Fruit fly (Drosophila melanogaster) whole organism, prepupa: ENCODE data around the gene CG4375.

Experiments
- Blimp-1 ChIP-seq: fragments of 200-800 bp; sonication (Bioruptor generic); optimal IDR thresholded peaks from 3 replicates; lab custom pipeline; 2017; ENCODE audit warnings: missing biosample characterization, missing genetic modification characterization, mild to moderate bottlenecking, moderate library complexity, missing genetic modification reagents
- CG10631 ChIP-seq: fragments of 200-800 bp; sonication (Bioruptor generic); optimal IDR thresholded peaks from 2 replicates; lab custom pipeline; 2016; ENCODE audit warnings: missing biosample characterization, missing genetic modification characterization
- CG11294 ChIP-seq: fragments of 200-800 bp; sonication (Bioruptor generic); IDR thresholded peaks from 2 replicates; pipeline ENCODE4 v1.3.6; 2022; ENCODE audit warnings: missing biosample characterization, missing genetic modification characterization
- CG11762 ChIP-seq: fragments of 200-800 bp; sonication (Bioruptor generic); optimal IDR thresholded peaks from 3 replicates; lab custom pipeline; 2016; ENCODE audit warnings: missing biosample characterization, missing genetic modification characterization; ENCODE audit not compliant: insufficient read depth
- CG11902 ChIP-seq: fragments of 200-800 bp; sonication (Bioruptor generic); optimal IDR thresholded peaks from 3 replicates; lab custom pipeline; 2016; ENCODE audit warnings: missing biosample characterization, missing genetic modification characterization
- CG15336 ChIP-seq: fragments of 200-800 bp; sonication (Bioruptor generic); IDR thresholded peaks from 2 replicates; pipeline ENCODE4 v1.3.6; 2022; ENCODE audit warnings: missing biosample characterization, missing genetic modification characterization
- CG3032 ChIP-seq: fragments of 200-800 bp; optimal IDR thresholded peaks from 2 replicates; lab custom pipeline; 2019; ENCODE audit warnings: missing biosample characterization, mild to moderate bottlenecking, missing genetic modification characterization, moderate library complexity
- CG31627 ChIP-seq: fragments of 200-800 bp; sonication (Bioruptor generic); optimal IDR thresholded peaks from 3 replicates; lab custom pipeline; 2016; ENCODE audit warnings: missing biosample characterization, missing genetic modification characterization
- CG34406 ChIP-seq: fragments of 200-800 bp; sonication (Bioruptor generic); optimal IDR thresholded peaks from 3 replicates; lab custom pipeline; 2016; ENCODE audit warnings: missing biosample characterization, missing genetic modification characterization
- CG4318 ChIP-seq: fragments of 200-800 bp; sonication (Bioruptor generic); optimal IDR thresholded peaks from 3 replicates; lab custom pipeline; 2017; ENCODE audit warnings: missing biosample characterization, mild to moderate bottlenecking, missing genetic modification characterization
- CG6163 ChIP-seq: fragments of 200-800 bp; sonication (Bioruptor generic); IDR thresholded peaks from 3 replicates; pipeline ENCODE4 v1.3.6; 2022; ENCODE audit warnings: missing biosample characterization, missing genetic modification characterization
- CG6276 ChIP-seq: fragments of 200-800 bp; sonication (Bioruptor generic); optimal IDR thresholded peaks from 2 replicates; lab custom pipeline; 2017; ENCODE audit warnings: missing biosample characterization, mild to moderate bottlenecking, missing genetic modification characterization
- CG6792 ChIP-seq: fragments of 200-800 bp; sonication (Bioruptor generic); optimal IDR thresholded peaks from 3 replicates; lab custom pipeline; 2016; ENCODE audit warnings: missing biosample characterization, missing genetic modification characterization
- CG6854 ChIP-seq: fragments of 200-800 bp; sonication (Bioruptor generic); optimal IDR thresholded peaks from 2 replicates; lab custom pipeline; 2017; ENCODE audit warnings: missing biosample characterization, mild to moderate bottlenecking, missing genetic modification characterization
- CG7368 ChIP-seq: fragments of 200-800 bp; sonication (Bioruptor generic); optimal IDR thresholded peaks from 3 replicates; lab custom pipeline; 2016; ENCODE audit warnings: missing biosample characterization, missing genetic modification characterization
- CG8119 ChIP-seq: fragments of 200-800 bp; sonication (Bioruptor generic); IDR thresholded peaks from 3 replicates; pipeline ENCODE4 v1.3.6; 2022; ENCODE audit warnings: missing biosample characterization, missing genetic modification characterization
- CG8632 ChIP-seq: fragments of 200-800 bp; sonication (Bioruptor generic); optimal IDR thresholded peaks from 3 replicates; lab custom pipeline; 2016; ENCODE audit warnings: missing biosample characterization, missing genetic modification characterization
- CG9139 ChIP-seq: fragments of 200-800 bp; sonication (Bioruptor generic); optimal IDR thresholded peaks from 3 replicates; lab custom pipeline; 2017; ENCODE audit warnings: missing biosample characterization, mild to moderate bottlenecking, missing genetic modification characterization
- Eip93F ChIP-seq: fragments of 200-800 bp; sonication (Bioruptor generic); optimal IDR thresholded peaks from 2 replicates; lab custom pipeline; 2016; ENCODE audit warnings: missing biosample characterization, mild to moderate bottlenecking, missing genetic modification characterization
- Ets21C ChIP-seq: fragments of 200-800 bp; sonication (Bioruptor generic); optimal IDR thresholded peaks from 3 replicates; lab custom pipeline; 2016; ENCODE audit warnings: missing biosample characterization, missing genetic modification characterization
- Ets96B ChIP-seq: fragments of 200-800 bp; optimal IDR thresholded peaks from 2 replicates; lab custom pipeline; 2019; ENCODE audit warnings: missing biosample characterization, mild to moderate bottlenecking, missing genetic modification characterization, moderate library complexity
- Gug ChIP-seq: fragments of 200-800 bp; sonication (Bioruptor generic); IDR thresholded peaks from 2 replicates; pipeline ENCODE4 v1.3.6; 2022; ENCODE audit warnings: missing biosample characterization, missing genetic modification characterization
- Hr38 ChIP-seq: sonication (Bioruptor generic); optimal IDR thresholded peaks from 2 replicates; lab custom pipeline; 2016; ENCODE audit warnings: missing biosample characterization, missing genetic modification characterization
- Hr39 ChIP-seq: fragments of 200-800 bp; sonication (Bioruptor generic); optimal IDR thresholded peaks from 2 replicates; lab custom pipeline; 2016; ENCODE audit warnings: missing biosample characterization, missing genetic modification characterization
- Hr4 ChIP-seq: fragments of 200-800 bp; sonication (Bioruptor generic); optimal IDR thresholded peaks from 3 replicates; lab custom pipeline; 2016; ENCODE audit warnings: missing biosample characterization, missing genetic modification characterization
- Lpt ChIP-seq: fragments of 200-800 bp; sonication (Bioruptor generic); optimal IDR thresholded peaks from 3 replicates; lab custom pipeline; 2016; ENCODE audit warnings: missing biosample characterization, missing genetic modification characterization
- Met ChIP-seq: fragments of 200-800 bp; sonication (Bioruptor generic); optimal IDR thresholded peaks from 3 replicates; lab custom pipeline; 2016; ENCODE audit warnings: missing biosample characterization, missing genetic modification characterization
- OdsH ChIP-seq: fragments of 200-800 bp; sonication (Bioruptor generic); optimal IDR thresholded peaks from 3 replicates; lab custom pipeline; 2016; ENCODE audit warnings: missing biosample characterization, missing genetic modification characterization
- Sox102F ChIP-seq: fragments of 200-800 bp; sonication (Bioruptor generic); optimal IDR thresholded peaks from 2 replicates; lab custom pipeline; 2016; ENCODE audit warnings: missing biosample characterization, mild to moderate bottlenecking, missing genetic modification characterization
- Sox14 ChIP-seq: fragments of 200-800 bp; sonication (Bioruptor generic); optimal IDR thresholded peaks from 3 replicates; lab custom pipeline; 2016; ENCODE audit warnings: missing biosample characterization, missing genetic modification characterization
- Sox15 ChIP-seq: fragments of 200-800 bp; sonication (Bioruptor generic); optimal IDR thresholded peaks from 3 replicates; lab custom pipeline; 2016; ENCODE audit warnings: missing biosample characterization, missing genetic modification characterization
- achi ChIP-seq: fragments of 200-800 bp; sonication (Bioruptor generic); optimal IDR thresholded peaks from 3 replicates; lab custom pipeline; 2016; ENCODE audit warnings: missing biosample characterization, missing genetic modification characterization
- acj6 ChIP-seq: fragments of 200-800 bp; sonication (Bioruptor generic); optimal IDR thresholded peaks from 3 replicates; lab custom pipeline; 2016; ENCODE audit warnings: missing biosample characterization, missing genetic modification characterization
- cyc ChIP-seq: fragments of 200-800 bp; sonication (Bioruptor generic); optimal IDR thresholded peaks from 3 replicates; lab custom pipeline; 2016; ENCODE audit warnings: missing biosample characterization, missing genetic modification characterization
- dac ChIP-seq: fragments of 200-800 bp; sonication (Bioruptor generic); optimal IDR thresholded peaks from 2 replicates; lab custom pipeline; 2017; ENCODE audit warnings: missing biosample characterization, mild to moderate bottlenecking, missing genetic modification characterization
- eg ChIP-seq: fragments of 200-800 bp; sonication (Bioruptor generic); IDR thresholded peaks from 3 replicates; pipeline ENCODE4 v1.3.6; 2022; ENCODE audit warnings: missing biosample characterization, missing genetic modification characterization
- esn ChIP-seq: fragments of 200-800 bp; sonication (Bioruptor generic); optimal IDR thresholded peaks from 2 replicates; lab custom pipeline; 2016; ENCODE audit warnings: missing biosample characterization, mild to moderate bottlenecking, missing genetic modification characterization, moderate library complexity
- fd59A ChIP-seq: fragments of 200-800 bp; sonication (Bioruptor generic); optimal IDR thresholded peaks from 2 replicates; lab custom pipeline; 2017; ENCODE audit warnings: missing biosample characterization, mild to moderate bottlenecking, missing genetic modification characterization, missing genetic modification reagents
- fd85E ChIP-seq: fragments of 200-800 bp; sonication (Bioruptor generic); optimal IDR thresholded peaks from 3 replicates; lab custom pipeline; 2016; ENCODE audit warnings: missing biosample characterization, missing genetic modification characterization
- fkh ChIP-seq: fragments of 200-800 bp; sonication (Bioruptor generic); optimal IDR thresholded peaks from 3 replicates; lab custom pipeline; 2017; ENCODE audit warnings: missing biosample characterization, mild to moderate bottlenecking, missing genetic modification characterization, moderate library complexity
- lz ChIP-seq: fragments of 200-800 bp; sonication (Bioruptor generic); optimal IDR thresholded peaks from 3 replicates; lab custom pipeline; 2016; ENCODE audit warnings: missing biosample characterization, missing genetic modification characterization
- net ChIP-seq: fragments of 200-800 bp; sonication (Bioruptor generic); optimal IDR thresholded peaks from 3 replicates; lab custom pipeline; 2016; ENCODE audit warnings: missing biosample characterization, missing genetic modification characterization
- pdm3 ChIP-seq: fragments of 200-800 bp; sonication (Bioruptor generic); optimal IDR thresholded peaks from 3 replicates; lab custom pipeline; 2016; ENCODE audit warnings: missing biosample characterization, missing genetic modification characterization
- salr ChIP-seq, 2 experiments: fragments of 200-800 bp; sonication (Bioruptor generic); optimal IDR thresholded peaks; 3 replicates each; lab custom pipeline; 2016 to 2018; ENCODE audit warnings: missing biosample characterization in 2 of 2, missing genetic modification characterization in 2 of 2, mild to moderate bottlenecking in 1 of 2
- spab ChIP-seq: fragments of 200-800 bp; sonication (Bioruptor generic); optimal IDR thresholded peaks from 2 replicates; lab custom pipeline; 2017; ENCODE audit warnings: missing biosample characterization, mild to moderate bottlenecking, missing genetic modification characterization, missing genetic modification reagents
- ss ChIP-seq, 2 experiments: fragments of 200-800 bp; sonication (Bioruptor generic); optimal IDR thresholded peaks; 2 replicates in 1 of 2; 3 replicates in 1 of 2; lab custom pipeline; 2017 to 2018; ENCODE audit warnings: mild to moderate bottlenecking in 2 of 2, missing biosample characterization in 2 of 2, missing genetic modification characterization in 2 of 2, moderate library complexity in 1 of 2
- svp ChIP-seq: fragments of 200-800 bp; sonication (Bioruptor generic); peaks from one replicate; lab custom pipeline; 2016; ENCODE audit warnings: missing biosample characterization, missing genetic modification characterization
- topi ChIP-seq: fragments of 200-800 bp; sonication (Bioruptor generic); optimal IDR thresholded peaks from 3 replicates; lab custom pipeline; 2016; ENCODE audit warnings: missing biosample characterization, missing genetic modification characterization
- vri ChIP-seq: fragments of 200-800 bp; sonication (Bioruptor generic); optimal IDR thresholded peaks from 3 replicates; lab custom pipeline; 2016; ENCODE audit warnings: missing biosample characterization, mild to moderate bottlenecking, missing genetic modification characterization

CG4375 gene

dm6 chr2L:1070941-1071340, 44.2 kb upstream of the CG4375 start (continued):
- TF ChIP-seq CG10631 (peak; percentile 35), topi (no peak), CG11902 (GFP tag; lab: Kevin White, UChicago) (no peak), achi (GFP tag; lab: Kevin White, UChicago) (peak; percentile 38), CG6163 (GFP tag; lab: Robert Waterston, UW) (no peak), svp (peak; percentile 71), Hr4 (GFP tag; lab: Kevin White, UChicago) (no peak), Sox15 (GFP tag; lab: Kevin White, UChicago) (peak; percentile 25), eg (GFP tag; lab: Robert Waterston, UW) (no peak), CG3032 (tag; lab: Kevin White, UChicago) (no peak), spab (no peak), CG9139 (GFP tag; lab: Kevin White, UChicago) (no peak), CG6792 (GFP tag; lab: Kevin White, UChicago) (peak; percentile 19), Hr39 (GFP tag; lab: Kevin White, UChicago) (peak; percentile 48), CG7368 (GFP tag; lab: Kevin White, UChicago) (no peak), acj6 (GFP tag; lab: Kevin White, UChicago) (peak; percentile 36), vri (GFP tag; lab: Kevin White, UChicago) (peak; percentile 11)
- TF ChIP-seq, all 60 proteins: peak for 26

dm6 chr2L:1070332-1070731, 43.6 kb upstream of the CG4375 start:
- TF ChIP-seq Lpt (GFP tag; lab: Kevin White, UChicago) (peak; percentile 53), Hr4 (GFP tag; lab: Kevin White, UChicago) (peak; percentile 67), fd85E (no peak), Met (peak; percentile 72), Eip93F (GFP tag; lab: Kevin White, UChicago) (no peak), Gug (GFP tag; lab: Robert Waterston, UW) (peak; percentile 64), CG34406 (peak; percentile 55), fd59A (GFP tag; lab: Kevin White, UChicago) (peak; percentile 46), Ets21C (GFP tag; lab: Kevin White, UChicago) (no peak), CG7368 (GFP tag; lab: Kevin White, UChicago) (peak; percentile 7), CG11294 (GFP tag; lab: Robert Waterston, UW) (no peak), CG11762 (GFP tag; lab: Kevin White, UChicago) (no peak), CG31627 (peak; percentile 46), CG6276 (GFP tag; lab: Kevin White, UChicago) (peak; percentile 40), esn (GFP tag; lab: Kevin White, UChicago) (peak; percentile 67), CG15336 (GFP tag; lab: Robert Waterston, UW) (peak; percentile 70), CG8632 (peak; percentile 39), topi (peak; percentile 66), dac (GFP tag; lab: Kevin White, UChicago) (peak; percentile 32), eg (GFP tag; lab: Robert Waterston, UW) (peak; percentile 71), CG9139 (GFP tag; lab: Kevin White, UChicago) (peak; percentile 15), ss (GFP tag; optimal IDR thresholded peaks at IDR 0.05; lab: Kevin White, UChicago) (peak; percentile 49 to 56), Hr38 (GFP tag; lab: Kevin White, UChicago) (no peak), Sox15 (GFP tag; lab: Kevin White, UChicago) (no peak), fkh (GFP tag; lab: Kevin White, UChicago) (no peak), spab (peak; percentile 65), Hr39 (GFP tag; lab: Kevin White, UChicago) (peak; percentile 43), lz (GFP tag; lab: Kevin White, UChicago) (peak; percentile 62), Blimp-1 (GFP tag; lab: Kevin White, UChicago) (no peak), CG6854 (GFP tag; lab: Kevin White, UChicago) (no peak), CG4318 (GFP tag; lab: Kevin White, UChicago) (peak; percentile 51), CG6792 (GFP tag; lab: Kevin White, UChicago) (peak; percentile 36), OdsH (GFP tag; lab: Kevin White, UChicago) (peak; percentile 66), pdm3 (GFP tag; lab: Kevin White, UChicago) (peak; percentile 55), Ets96B (tag; lab: Kevin White, UChicago) (peak; percentile 66), salr (GFP tag; optimal IDR thresholded peaks at IDR 0.05; lab: Kevin White, UChicago) (peak; percentile 40 to 56), CG10631 (peak; percentile 61), acj6 (GFP tag; lab: Kevin White, UChicago) (peak; percentile 49), CG8119 (peak; percentile 56; the same call in 2 of the 3 replicates), net (GFP tag; lab: Kevin White, UChicago) (peak; percentile 38), Sox102F (GFP tag; lab: Kevin White, UChicago) (peak; percentile 61), Sox14 (GFP tag; lab: Kevin White, UChicago) (peak; percentile 53), cyc (GFP tag; lab: Kevin White, UChicago) (peak; percentile 45)
